Fruit fly (Drosophila melanogaster) whole organism, embryonic: ENCODE measurements around the gene Sas-6.
A peak's percentile ranks its signal among the peaks of the same experiment; 100 is the strongest.

Experiments used
- Ada2b ChIP-seq: fragments of 200-800 bp; sonication (Bioruptor generic); IDR thresholded peaks from 2 replicates; pipeline ENCODE4 v1.3.6; 2022; ENCODE audit warnings: missing biosample characterization, missing genetic modification characterization
- CG10462 ChIP-seq: fragments of 200-800 bp; sonication (Bioruptor generic); optimal IDR thresholded peaks from 2 replicates; lab custom pipeline; 2016; ENCODE audit warnings: missing biosample characterization, missing genetic modification characterization
- CG12104 ChIP-seq: fragments of 200-800 bp; sonication (Bioruptor generic); optimal IDR thresholded peaks from 3 replicates; lab custom pipeline; 2016; ENCODE audit warnings: missing biosample characterization, missing genetic modification characterization
- CG12155 ChIP-seq: fragments of 200-800 bp; sonication (Bioruptor generic); optimal IDR thresholded peaks from 3 replicates; lab custom pipeline; 2016; ENCODE audit warnings: missing biosample characterization, missing genetic modification characterization
- CG12942 ChIP-seq: fragments of 200-800 bp; sonication (Bioruptor generic); optimal IDR thresholded peaks from 3 replicates; lab custom pipeline; 2016; ENCODE audit warnings: missing biosample characterization, missing genetic modification characterization
- CG17802 ChIP-seq: fragments of 200-800 bp; sonication (Bioruptor generic); optimal IDR thresholded peaks from 2 replicates; lab custom pipeline; 2018; ENCODE audit warnings: missing biosample characterization, mild to moderate bottlenecking, missing genetic modification characterization, moderate library complexity
- CG2199 ChIP-seq: fragments of 200-800 bp; sonication (Bioruptor generic); IDR thresholded peaks from 3 replicates; pipeline ENCODE4 v1.3.6; 2022; ENCODE audit warnings: missing biosample characterization, missing genetic modification characterization
- CG4854 ChIP-seq: fragments of 200-800 bp; sonication (Bioruptor generic); optimal IDR thresholded peaks from 2 replicates; lab custom pipeline; 2016; ENCODE audit warnings: missing biosample characterization, missing genetic modification characterization, inconsistent platforms
- CG5180 ChIP-seq: fragments of 200-800 bp; sonication (Bioruptor generic); optimal IDR thresholded peaks from 3 replicates; lab custom pipeline; 2017; ENCODE audit warnings: missing biosample characterization, missing genetic modification characterization, mild to moderate bottlenecking, moderate library complexity, missing genetic modification reagents
- CG6175 ChIP-seq: fragments of 200-800 bp; sonication (Bioruptor generic); IDR thresholded peaks from 3 replicates; pipeline ENCODE4 v1.3.6; 2022; ENCODE audit warnings: missing biosample characterization, missing genetic modification characterization
- CG6254 ChIP-seq: fragments of 200-800 bp; sonication (Bioruptor generic); optimal IDR thresholded peaks from 3 replicates; lab custom pipeline; 2017; ENCODE audit warnings: mild to moderate bottlenecking, missing biosample characterization, missing genetic modification reagents, missing genetic modification characterization
- CG6791 ChIP-seq: fragments of 200-800 bp; sonication (Bioruptor generic); IDR thresholded peaks from 3 replicates; pipeline ENCODE4 v1.3.6; 2022; ENCODE audit warnings: missing biosample characterization, missing genetic modification characterization; ENCODE audit not compliant: partially characterized antibody
- CG8359 ChIP-seq: fragments of 200-800 bp; sonication (Bioruptor generic); optimal IDR thresholded peaks from 2 replicates; lab custom pipeline; 2017; ENCODE audit warnings: missing biosample characterization, mild to moderate bottlenecking, missing genetic modification characterization, borderline replicate concordance
- Camta ChIP-seq: fragments of 200-800 bp; sonication (Bioruptor generic); optimal IDR thresholded peaks from 2 replicates; lab custom pipeline; 2016; ENCODE audit warnings: missing biosample characterization, missing genetic modification characterization
- CrebB ChIP-seq: fragments of 200-800 bp; sonication (Bioruptor generic); optimal IDR thresholded peaks from 3 replicates; lab custom pipeline; 2018; ENCODE audit warnings: missing biosample characterization, mild to moderate bottlenecking, missing genetic modification characterization
- Deaf1 ChIP-seq: fragments of 200-800 bp; optimal IDR thresholded peaks from 3 replicates; lab custom pipeline; 2019; ENCODE audit warnings: missing biosample characterization, mild to moderate bottlenecking, missing genetic modification characterization, moderate library complexity
- Dip3 ChIP-seq: fragments of 200-800 bp; sonication (Bioruptor generic); optimal IDR thresholded peaks from 3 replicates; lab custom pipeline; 2016; ENCODE audit warnings: missing biosample characterization, missing genetic modification characterization
- Doc2 ChIP-seq: fragments of 200-800 bp; sonication (Bioruptor generic); IDR thresholded peaks from 2 replicates; pipeline ENCODE4 v1.3.6; 2022; ENCODE audit warnings: missing biosample characterization, missing genetic modification characterization
- Gsc ChIP-seq: fragments of 200-800 bp; sonication (Bioruptor generic); IDR thresholded peaks from 2 replicates; pipeline ENCODE4 v1.3.6; 2022; ENCODE audit warnings: missing biosample characterization, missing genetic modification characterization
- HLH4C ChIP-seq: fragments of 200-800 bp; sonication (Bioruptor generic); IDR thresholded peaks from 3 replicates; pipeline ENCODE4 v1.3.6; 2022; ENCODE audit warnings: missing biosample characterization, missing genetic modification characterization; ENCODE audit not compliant: partially characterized antibody
- Hr51 ChIP-seq, 2 experiments: fragments of 200-800 bp; sonication (Bioruptor generic); optimal IDR thresholded peaks; 2 replicates in 1 of 2; 3 replicates in 1 of 2; lab custom pipeline; 2016 to 2018; ENCODE audit warnings: missing biosample characterization in 2 of 2, missing genetic modification characterization in 2 of 2, mild to moderate bottlenecking in 1 of 2, moderate library complexity in 1 of 2
- Kr ChIP-seq: fragments of 200-800 bp; sonication (Bioruptor generic); optimal IDR thresholded peaks from 2 replicates; lab custom pipeline; 2017; ENCODE audit warnings: missing biosample characterization, mild to moderate bottlenecking, missing genetic modification characterization
- MBD-R2 ChIP-seq: fragments of 200-800 bp; sonication (Bioruptor generic); IDR thresholded peaks from 2 replicates; pipeline ENCODE4 v1.3.6; 2022; ENCODE audit warnings: missing biosample characterization, missing genetic modification characterization
- Neu2 ChIP-seq: fragments of 200-800 bp; sonication (Bioruptor generic); optimal IDR thresholded peaks from 3 replicates; lab custom pipeline; 2016; ENCODE audit warnings: missing biosample characterization, missing genetic modification characterization, borderline replicate concordance
- Nf-YA ChIP-seq: fragments of 200-800 bp; sonication (Bioruptor generic); IDR thresholded peaks from 2 replicates; pipeline ENCODE4 v1.3.6; 2022; ENCODE audit warnings: missing biosample characterization, missing genetic modification characterization
- Optix ChIP-seq: fragments of 200-800 bp; sonication (Bioruptor generic); IDR thresholded peaks from 3 replicates; pipeline ENCODE4 v1.3.6; 2022; ENCODE audit warnings: missing biosample characterization, missing genetic modification characterization
- Pdp1 ChIP-seq, 2 experiments: fragments of 200-800 bp; sonication (Bioruptor generic); optimal IDR thresholded peaks; 3 replicates each; lab custom pipeline; 2016; ENCODE audit warnings: missing biosample characterization in 2 of 2, missing genetic modification characterization in 2 of 2, mild to moderate bottlenecking in 1 of 2, moderate library complexity in 1 of 2
- Spps ChIP-seq: fragments of 200-800 bp; sonication (Bioruptor generic); optimal IDR thresholded peaks from 2 replicates; lab custom pipeline; 2018; ENCODE audit warnings: missing biosample characterization, mild to moderate bottlenecking, missing genetic modification characterization
- Vsx1 ChIP-seq: fragments of 200-800 bp; sonication (Bioruptor generic); optimal IDR thresholded peaks from 2 replicates; lab custom pipeline; 2017; ENCODE audit warnings: missing biosample characterization, mild to moderate bottlenecking, missing genetic modification characterization, missing genetic modification reagents
- ap ChIP-seq: fragments of 200-800 bp; sonication (Bioruptor generic); IDR thresholded peaks from 2 replicates; pipeline ENCODE4 v1.3.6; 2022; ENCODE audit warnings: missing biosample characterization, missing genetic modification characterization
- btn ChIP-seq: fragments of 200-800 bp; sonication (Bioruptor generic); optimal IDR thresholded peaks from 2 replicates; lab custom pipeline; 2016; ENCODE audit warnings: missing biosample characterization, missing genetic modification characterization
- caup ChIP-seq: fragments of 200-800 bp; sonication (Bioruptor generic); optimal IDR thresholded peaks from 3 replicates; lab custom pipeline; 2017; ENCODE audit warnings: missing biosample characterization, mild to moderate bottlenecking, missing genetic modification characterization, moderate library complexity; ENCODE audit not compliant: severe bottlenecking
- chn ChIP-seq: fragments of 200-800 bp; sonication (Bioruptor generic); optimal IDR thresholded peaks from 2 replicates; lab custom pipeline; 2016; ENCODE audit warnings: missing biosample characterization, missing genetic modification characterization
- croc ChIP-seq: fragments of 200-800 bp; sonication (Bioruptor generic); conservative IDR thresholded peaks from 3 replicates; pipeline ENCODE4 v1.3.6; 2022; ENCODE audit warnings: missing biosample characterization, missing genetic modification characterization
- dm ChIP-seq: fragments of 200-800 bp; sonication (Bioruptor generic); optimal IDR thresholded peaks from 3 replicates; lab custom pipeline; 2016; ENCODE audit warnings: missing biosample characterization, missing genetic modification characterization
- ems ChIP-seq: fragments of 200-800 bp; sonication (Bioruptor generic); optimal IDR thresholded peaks from 3 replicates; lab custom pipeline; 2016; ENCODE audit warnings: missing biosample characterization, missing genetic modification characterization
- en ChIP-seq: fragments of 200-800 bp; sonication (Bioruptor generic); optimal IDR thresholded peaks from 2 replicates; lab custom pipeline; 2016; ENCODE audit warnings: missing biosample characterization, missing genetic modification characterization
- gce ChIP-seq: fragments of 200-800 bp; sonication (Bioruptor generic); IDR thresholded peaks from 3 replicates; pipeline ENCODE4 v1.3.6; 2022; ENCODE audit warnings: missing biosample characterization, missing genetic modification characterization
- gro ChIP-seq: fragments of 200-800 bp; sonication (Bioruptor generic); optimal IDR thresholded peaks from 2 replicates; lab custom pipeline; 2016; ENCODE audit warnings: missing biosample characterization, missing genetic modification characterization
- ham ChIP-seq: fragments of 200-800 bp; sonication (Bioruptor generic); IDR thresholded peaks from 2 replicates; pipeline ENCODE4 v1.3.6; 2022; ENCODE audit warnings: missing biosample characterization, missing genetic modification characterization
- klu ChIP-seq: fragments of 200-800 bp; sonication (Bioruptor generic); IDR thresholded peaks from 2 replicates; pipeline ENCODE4 v1.3.6; 2022; ENCODE audit warnings: missing biosample characterization, missing genetic modification characterization
- mam ChIP-seq: fragments of 200-800 bp; sonication (Bioruptor generic); optimal IDR thresholded peaks from 3 replicates; lab custom pipeline; 2016; ENCODE audit warnings: missing biosample characterization, missing genetic modification characterization
- nerfin-1 ChIP-seq: fragments of 200-800 bp; sonication (Bioruptor generic); optimal IDR thresholded peaks from 3 replicates; lab custom pipeline; 2019; ENCODE audit warnings: missing biosample characterization, mild to moderate bottlenecking, missing genetic modification characterization, moderate library complexity
- pb ChIP-seq: fragments of 200-800 bp; sonication (Bioruptor generic); optimal IDR thresholded peaks from 3 replicates; lab custom pipeline; 2016; ENCODE audit warnings: missing biosample characterization, missing genetic modification characterization
- peb ChIP-seq: fragments of 200-800 bp; sonication (Bioruptor generic); IDR thresholded peaks from 2 replicates; pipeline ENCODE4 v1.3.6; 2022; ENCODE audit warnings: missing biosample characterization, missing genetic modification characterization
- row ChIP-seq: fragments of 200-800 bp; sonication (Bioruptor generic); IDR thresholded peaks from 3 replicates; pipeline ENCODE4 v1.3.6; 2022; ENCODE audit warnings: missing biosample characterization, missing genetic modification characterization
- run ChIP-seq: fragments of 200-800 bp; sonication (Bioruptor generic); optimal IDR thresholded peaks from 3 replicates; lab custom pipeline; 2018; ENCODE audit warnings: missing biosample characterization, mild to moderate bottlenecking, missing genetic modification characterization
- sens-2 ChIP-seq: fragments of 200-800 bp; sonication (Bioruptor generic); IDR thresholded peaks from 2 replicates; pipeline ENCODE4 v1.3.6; 2022; ENCODE audit warnings: missing biosample characterization, missing genetic modification characterization
- so ChIP-seq: fragments of 200-800 bp; sonication (Bioruptor generic); IDR thresholded peaks from 3 replicates; pipeline ENCODE4 v1.3.6; 2022; ENCODE audit warnings: missing biosample characterization, missing genetic modification characterization
- toy ChIP-seq: fragments of 200-800 bp; sonication (Bioruptor generic); IDR thresholded peaks from 2 replicates; pipeline ENCODE4 v1.3.6; 2022; ENCODE audit warnings: missing biosample characterization, missing genetic modification characterization
- twi ChIP-seq: fragments of 200-800 bp; optimal IDR thresholded peaks from 2 replicates; lab custom pipeline; 2019; ENCODE audit warnings: missing biosample characterization, mild to moderate bottlenecking, missing genetic modification characterization, moderate library complexity

Gene Sas-6

DNA sequence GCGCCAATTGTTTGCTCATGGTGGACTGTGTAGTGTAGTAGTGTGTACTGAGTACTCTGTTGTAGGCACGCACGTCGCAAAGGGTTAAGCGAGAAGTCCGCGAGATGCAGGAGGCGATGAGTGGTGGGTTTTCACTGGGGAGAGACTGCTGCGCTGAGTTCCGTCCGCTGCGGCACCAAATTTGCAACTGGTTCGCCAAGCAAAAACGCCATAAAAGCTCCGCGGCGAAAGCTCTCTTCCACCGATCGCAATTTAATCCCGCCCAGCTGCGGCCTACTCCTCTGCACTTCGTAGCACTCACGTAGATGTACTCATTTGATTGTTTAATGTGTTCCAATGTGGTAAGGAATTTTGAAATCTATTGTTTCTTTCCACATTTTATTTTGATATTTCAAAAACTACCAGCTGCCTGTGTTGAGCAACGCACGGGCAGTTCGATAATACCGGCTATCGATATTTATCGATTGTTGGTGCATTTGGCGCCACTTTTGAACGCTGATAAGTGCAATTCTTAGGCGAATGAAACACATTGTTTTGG lies 19.9 kb downstream of the Sas-6 start, which contains the start of gene CG7920 (continued):
- no peak for TF ChIP-seq Dip3
- TF ChIP-seq so (GFP tag; lab: Robert Waterston, UW) = no peak
- no peak for TF ChIP-seq CG17802
- no peak for TF ChIP-seq toy (GFP tag; lab: Robert Waterston, UW)
- TF ChIP-seq sens-2 = no peak
- TF ChIP-seq btn (GFP tag; lab: Kevin White, UChicago) = no peak
- TF ChIP-seq Pdp1 (GFP tag; optimal IDR thresholded peaks at IDR 0.05; lab: Kevin White, UChicago) = peak in 1 of 2 experiments; percentile 10
- no peak for TF ChIP-seq row (GFP tag; lab: Robert Waterston, UW)
- peak; percentile 29; the same call in 1 of the 2 replicates for TF ChIP-seq MBD-R2 (GFP tag; lab: Robert Waterston, UW)
- TF ChIP-seq ham (GFP tag; lab: Robert Waterston, UW) = no peak
- peak; percentile 2 for TF ChIP-seq nerfin-1 (tag; lab: Kevin White, UChicago)
- no peak for TF ChIP-seq Nf-YA (GFP tag; lab: Robert Waterston, UW)
- no peak for TF ChIP-seq Vsx1 (GFP tag; lab: Kevin White, UChicago)
- no peak for TF ChIP-seq CG10462 (GFP tag; lab: Kevin White, UChicago)
- TF ChIP-seq Ada2b (GFP tag; lab: Robert Waterston, UW) = no peak
- no peak for TF ChIP-seq gce (GFP tag; lab: Robert Waterston, UW)
- TF ChIP-seq CG5180 (GFP tag; lab: Kevin White, UChicago) = no peak
- TF ChIP-seq Gsc (GFP tag; lab: Robert Waterston, UW) = no peak
- TF ChIP-seq CG12155 (GFP tag; lab: Kevin White, UChicago) = no peak
- peak; percentile 52 for TF ChIP-seq caup (GFP tag; lab: Kevin White, UChicago)
- TF ChIP-seq klu (GFP tag; lab: Robert Waterston, UW) = no peak
- TF ChIP-seq dm = peak; percentile 41
- no peak for TF ChIP-seq Neu2 (GFP tag; lab: Kevin White, UChicago)
- TF ChIP-seq croc (GFP tag; lab: Robert Waterston, UW) = no peak
- no peak for TF ChIP-seq CG4854
- no peak for TF ChIP-seq Optix
- TF ChIP-seq Hr51 (GFP tag; optimal IDR thresholded peaks at IDR 0.05; lab: Kevin White, UChicago) = no peak
- no peak for TF ChIP-seq peb (GFP tag; lab: Robert Waterston, UW)
- peak; percentile 16 for TF ChIP-seq CG12104
- no peak for TF ChIP-seq pb (GFP tag; lab: Kevin White, UChicago)
- 0 out of 3 replicates have a peak, but pooled peaks have one; percentile 15 for TF ChIP-seq CG6175 (GFP tag; lab: Robert Waterston, UW)
- TF ChIP-seq gro (GFP tag; lab: Kevin White, UChicago) = no peak
- TF ChIP-seq mam = no peak
- no peak for TF ChIP-seq CG2199 (GFP tag; lab: Robert Waterston, UW)
- peak; percentile 27 for TF ChIP-seq Deaf1 (tag; lab: Kevin White, UChicago)
- peak; percentile 48 for TF ChIP-seq ems (GFP tag; lab: Kevin White, UChicago)
- TF ChIP-seq CrebB (tag; lab: Kevin White, UChicago) = peak; percentile 41
- peak; percentile 60 for TF ChIP-seq Kr (GFP tag; lab: Kevin White, UChicago)
- TF ChIP-seq CG12942 (GFP tag; lab: Kevin White, UChicago) = peak; percentile 18
- no peak for TF ChIP-seq chn
- TF ChIP-seq Camta (GFP tag; lab: Kevin White, UChicago) = no peak
- TF ChIP-seq run (tag; lab: Kevin White, UChicago) = no peak
- TF ChIP-seq CG6791 (GFP tag; lab: Robert Waterston, UW) = peak; percentile 73
- no peak for TF ChIP-seq en (GFP tag; lab: Kevin White, UChicago)
- TF ChIP-seq Doc2 (GFP tag; lab: Robert Waterston, UW) = no peak
- TF ChIP-seq CG8359 (GFP tag; lab: Kevin White, UChicago) = no peak
- TF ChIP-seq ap (GFP tag; lab: Robert Waterston, UW) = no peak
- TF ChIP-seq HLH4C (GFP tag; lab: Robert Waterston, UW) = peak; percentile 71
- TF ChIP-seq CG6254 (GFP tag; lab: Kevin White, UChicago) = no peak
- no peak for TF ChIP-seq twi (tag; lab: Kevin White, UChicago)
- TF ChIP-seq Spps (tag; lab: Kevin White, UChicago) = no peak
